Fruit fly (Drosophila melanogaster) whole organism, prepupa: ENCODE results near the gene CG3032.

Experiments used
- CG10631 ChIP-seq: fragments of 200-800 bp; sonication (Bioruptor generic); optimal IDR thresholded peaks from 2 replicates; lab custom pipeline; 2016; ENCODE audit warnings: missing biosample characterization, missing genetic modification characterization
- CG15336 ChIP-seq: fragments of 200-800 bp; sonication (Bioruptor generic); IDR thresholded peaks from 2 replicates; pipeline ENCODE4 v1.3.6; 2022; ENCODE audit warnings: missing biosample characterization, missing genetic modification characterization
- CG16779 ChIP-seq: fragments of 200-800 bp; sonication (Bioruptor generic); optimal IDR thresholded peaks from 3 replicates; lab custom pipeline; 2017; ENCODE audit warnings: missing biosample characterization, mild to moderate bottlenecking, missing genetic modification characterization
- CG34406 ChIP-seq: fragments of 200-800 bp; sonication (Bioruptor generic); optimal IDR thresholded peaks from 3 replicates; lab custom pipeline; 2016; ENCODE audit warnings: missing biosample characterization, missing genetic modification characterization
- CG4318 ChIP-seq: fragments of 200-800 bp; sonication (Bioruptor generic); optimal IDR thresholded peaks from 3 replicates; lab custom pipeline; 2017; ENCODE audit warnings: missing biosample characterization, mild to moderate bottlenecking, missing genetic modification characterization
- CG6163 ChIP-seq: fragments of 200-800 bp; sonication (Bioruptor generic); IDR thresholded peaks from 3 replicates; pipeline ENCODE4 v1.3.6; 2022; ENCODE audit warnings: missing biosample characterization, missing genetic modification characterization
- CG6792 ChIP-seq: fragments of 200-800 bp; sonication (Bioruptor generic); optimal IDR thresholded peaks from 3 replicates; lab custom pipeline; 2016; ENCODE audit warnings: missing biosample characterization, missing genetic modification characterization
- CG6854 ChIP-seq: fragments of 200-800 bp; sonication (Bioruptor generic); optimal IDR thresholded peaks from 2 replicates; lab custom pipeline; 2017; ENCODE audit warnings: missing biosample characterization, mild to moderate bottlenecking, missing genetic modification characterization
- CG7368 ChIP-seq: fragments of 200-800 bp; sonication (Bioruptor generic); optimal IDR thresholded peaks from 3 replicates; lab custom pipeline; 2016; ENCODE audit warnings: missing biosample characterization, missing genetic modification characterization
- CG9139 ChIP-seq: fragments of 200-800 bp; sonication (Bioruptor generic); optimal IDR thresholded peaks from 3 replicates; lab custom pipeline; 2017; ENCODE audit warnings: missing biosample characterization, mild to moderate bottlenecking, missing genetic modification characterization
- Eip75B ChIP-seq: fragments of 200-800 bp; sonication (Bioruptor generic); optimal IDR thresholded peaks from 3 replicates; lab custom pipeline; 2016; ENCODE audit warnings: missing biosample characterization, missing genetic modification characterization
- Eip78C ChIP-seq: fragments of 200-800 bp; sonication (Bioruptor generic); peaks from one replicate; lab custom pipeline; 2016; ENCODE audit warnings: missing biosample characterization, missing genetic modification characterization
- Eip93F ChIP-seq: fragments of 200-800 bp; sonication (Bioruptor generic); optimal IDR thresholded peaks from 2 replicates; lab custom pipeline; 2016; ENCODE audit warnings: missing biosample characterization, mild to moderate bottlenecking, missing genetic modification characterization
- Ets21C ChIP-seq: fragments of 200-800 bp; sonication (Bioruptor generic); optimal IDR thresholded peaks from 3 replicates; lab custom pipeline; 2016; ENCODE audit warnings: missing biosample characterization, missing genetic modification characterization
- Gug ChIP-seq: fragments of 200-800 bp; sonication (Bioruptor generic); IDR thresholded peaks from 2 replicates; pipeline ENCODE4 v1.3.6; 2022; ENCODE audit warnings: missing biosample characterization, missing genetic modification characterization
- Met ChIP-seq: fragments of 200-800 bp; sonication (Bioruptor generic); optimal IDR thresholded peaks from 3 replicates; lab custom pipeline; 2016; ENCODE audit warnings: missing biosample characterization, missing genetic modification characterization
- Sox102F ChIP-seq: fragments of 200-800 bp; sonication (Bioruptor generic); optimal IDR thresholded peaks from 2 replicates; lab custom pipeline; 2016; ENCODE audit warnings: missing biosample characterization, mild to moderate bottlenecking, missing genetic modification characterization
- achi ChIP-seq: fragments of 200-800 bp; sonication (Bioruptor generic); optimal IDR thresholded peaks from 3 replicates; lab custom pipeline; 2016; ENCODE audit warnings: missing biosample characterization, missing genetic modification characterization
- acj6 ChIP-seq: fragments of 200-800 bp; sonication (Bioruptor generic); optimal IDR thresholded peaks from 3 replicates; lab custom pipeline; 2016; ENCODE audit warnings: missing biosample characterization, missing genetic modification characterization
- eg ChIP-seq: fragments of 200-800 bp; sonication (Bioruptor generic); IDR thresholded peaks from 3 replicates; pipeline ENCODE4 v1.3.6; 2022; ENCODE audit warnings: missing biosample characterization, missing genetic modification characterization
- lz ChIP-seq: fragments of 200-800 bp; sonication (Bioruptor generic); optimal IDR thresholded peaks from 3 replicates; lab custom pipeline; 2016; ENCODE audit warnings: missing biosample characterization, missing genetic modification characterization
- net ChIP-seq: fragments of 200-800 bp; sonication (Bioruptor generic); optimal IDR thresholded peaks from 3 replicates; lab custom pipeline; 2016; ENCODE audit warnings: missing biosample characterization, missing genetic modification characterization
- svp ChIP-seq: fragments of 200-800 bp; sonication (Bioruptor generic); peaks from one replicate; lab custom pipeline; 2016; ENCODE audit warnings: missing biosample characterization, missing genetic modification characterization
- topi ChIP-seq: fragments of 200-800 bp; sonication (Bioruptor generic); optimal IDR thresholded peaks from 3 replicates; lab custom pipeline; 2016; ENCODE audit warnings: missing biosample characterization, missing genetic modification characterization
- vri ChIP-seq: fragments of 200-800 bp; sonication (Bioruptor generic); optimal IDR thresholded peaks from 3 replicates; lab custom pipeline; 2016; ENCODE audit warnings: missing biosample characterization, mild to moderate bottlenecking, missing genetic modification characterization

CG3032 gene

dm6 chrX:6969364-6970137, 44.1 kb downstream of the CG3032 start, which contains the start of gene CG4586 (continued):
- peak; percentile 94 for TF ChIP-seq Ets21C (GFP tag; lab: Kevin White, UChicago)
- peak; percentile 97 for TF ChIP-seq Gug (GFP tag; lab: Robert Waterston, UW)
- TF ChIP-seq CG7368 (GFP tag; lab: Kevin White, UChicago) = peak; percentile 99
- TF ChIP-seq Sox102F (GFP tag; lab: Kevin White, UChicago) = peak; percentile 99
- TF ChIP-seq CG10631 (GFP tag; lab: Kevin White, UChicago) = peak; percentile 95
- peak; percentile 99 for TF ChIP-seq Met (GFP tag; lab: Kevin White, UChicago)
- peak; percentile 100 for TF ChIP-seq svp (GFP tag; lab: Kevin White, UChicago)
- TF ChIP-seq lz (GFP tag; lab: Kevin White, UChicago) = peak; percentile 97
- peak; percentile 97 for TF ChIP-seq CG34406
- peak; percentile 96 for TF ChIP-seq Eip93F (GFP tag; lab: Kevin White, UChicago)
- TF ChIP-seq CG4318 (GFP tag; lab: Kevin White, UChicago) = peak; percentile 94
- peak; percentile 97 for TF ChIP-seq CG6792 (GFP tag; lab: Kevin White, UChicago)
- TF ChIP-seq net (GFP tag; lab: Kevin White, UChicago) = peak; percentile 99
- TF ChIP-seq CG6854 (GFP tag; lab: Kevin White, UChicago) = peak; percentile 98
- peak; percentile 96 for TF ChIP-seq acj6 (GFP tag; lab: Kevin White, UChicago)
- peak; percentile 99 for TF ChIP-seq CG9139
- peak; percentile 98 for TF ChIP-seq CG16779
- TF ChIP-seq CG6163 = peak; percentile 99
- TF ChIP-seq Eip75B (GFP tag; lab: Kevin White, UChicago) = peak; percentile 97
- TF ChIP-seq vri (GFP tag; lab: Kevin White, UChicago) = peak; percentile 98
- TF ChIP-seq achi = peak; percentile 97

- TF ChIP-seq topi (no peak), eg (GFP tag; lab: Robert Waterston, UW) (0 out of 3 replicates have a peak, but pooled peaks have one; percentile 6), Eip78C (GFP tag; lab: Kevin White, UChicago) (peak; percentile 1), CG15336 (GFP tag; lab: Robert Waterston, UW) (peak; percentile 8; the same call in 1 of the 2 replicates)
Observed at dm6 chrX:6968564-6968963, 45.1 kb downstream of the CG3032 start, which contains the start of gene Setd3. Setd3 (minus strand) TSS chrX:6968750.
